Fruit fly (Drosophila melanogaster) whole organism: ENCODE data around the gene CG7362.

Source experiments
- CG8478 ChIP-seq: fragments of >200 bp; optimal IDR thresholded peaks from 2 replicates; lab custom pipeline; 2018; ENCODE audit warnings: inconsistent platforms
- EcR ChIP-seq, 2 experiments: fragments of >200 bp; optimal IDR thresholded peaks; 2 replicates each; lab custom pipeline; 2017; ENCODE audit warnings: missing biosample characterization in 2 of 2, missing genetic modification characterization in 2 of 2, missing genetic modification reagents in 2 of 2
- pan ChIP-seq: fragments of >200 bp; optimal IDR thresholded peaks from 2 replicates; lab custom pipeline; 2017
- psq ChIP-seq: fragments of >200 bp; optimal IDR thresholded peaks from 2 replicates; lab custom pipeline; 2017

DNA sequence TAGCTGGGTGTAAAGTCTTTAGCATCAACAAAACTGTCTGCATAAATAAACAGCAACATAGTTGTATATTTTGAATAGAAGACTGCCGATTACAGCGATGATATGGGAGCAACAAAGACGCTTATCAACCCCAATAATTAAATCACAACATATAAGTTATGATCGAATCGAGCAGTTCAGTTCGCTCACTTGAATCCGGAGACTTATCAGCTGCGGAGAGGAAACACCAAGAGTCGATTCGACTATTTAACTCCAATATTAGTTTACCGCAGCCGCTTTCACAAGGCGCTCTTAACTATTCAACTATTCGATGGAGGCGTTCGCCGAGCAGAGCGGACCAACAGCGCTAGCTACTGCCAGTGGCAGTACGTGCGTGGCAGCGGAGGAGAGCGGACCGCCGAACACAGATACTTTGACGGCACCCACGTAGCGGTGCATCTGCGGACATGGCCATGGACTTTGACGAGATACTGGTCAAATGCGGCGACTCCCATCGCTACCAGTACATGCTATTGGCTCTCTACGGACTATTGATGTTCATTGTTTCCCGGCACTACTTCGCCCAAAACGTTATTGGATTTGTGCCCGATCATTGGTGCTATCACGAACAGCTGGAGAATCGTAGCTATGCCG is 44.5 kb upstream of the CG7362 start, which contains the start of gene CG14856:
- no peak for TF ChIP-seq CG8478 (lab: Kevin White, UChicago)
- no peak for TF ChIP-seq EcR (GFP tag; optimal IDR thresholded peaks at IDR 0.05; lab: Kevin White, UChicago)
- no peak for TF ChIP-seq psq (lab: Kevin White, UChicago)
- no peak for TF ChIP-seq pan
